Worm (Caenorhabditis elegans) whole organism, mixed stage, embryonic: Measurements from ENCODE around the gene twk-35.

Experiments used
- mep-1 ChIP-seq: fragments of 150-350 bp; optimal IDR thresholded peaks from 2 replicates; lab custom pipeline; 2017; ENCODE audit warnings: missing biosample characterization, missing genetic modification reagents, missing genetic modification characterization, inconsistent platforms
- nhr-237 ChIP-seq: fragments of 150-350 bp; optimal IDR thresholded peaks from 2 replicates; lab custom pipeline; 2014; ENCODE audit warnings: missing biosample characterization, missing genetic modification characterization
- unc-62 ChIP-seq: fragments of 150-350 bp; optimal IDR thresholded peaks from 2 replicates; lab custom pipeline; 2014; ENCODE audit warnings: missing biosample characterization, missing genetic modification reagents, missing genetic modification characterization

- TF ChIP-seq nhr-237 (tag; lab: Kevin White, UChicago) (no peak), unc-62 (GFP tag; lab: Kevin White, UChicago) (no peak), mep-1 (tag; lab: Kevin White, UChicago) (no peak)
These were observed 33.3 kb upstream of the twk-35 start, which contains the start of gene num-1 for ce11 chrV:20829511-20829910.
